Fruit fly (Drosophila melanogaster): Measurements from ENCODE around the gene Roc1a.

The Roc1a gene

DNA sequence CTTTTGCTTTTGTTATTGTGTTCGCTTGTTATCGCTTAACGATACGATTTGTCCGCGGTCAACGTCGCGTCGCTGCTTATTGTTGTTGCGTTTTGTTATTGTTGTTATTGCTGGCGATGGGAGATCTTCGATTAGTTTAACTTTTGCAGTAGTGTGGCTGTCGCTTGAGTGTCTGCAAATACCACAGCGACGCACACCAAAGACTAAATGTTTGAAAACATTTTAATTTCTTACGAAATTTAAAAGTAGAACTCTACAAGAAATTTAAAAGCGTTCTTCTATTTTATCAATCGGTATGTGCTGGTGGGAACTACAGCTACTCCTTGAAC, 27.0 kb upstream of the Roc1a start, which contains the start of gene spdi (continued):
- TF ChIP-seq schlank (tag; optimal IDR thresholded peaks at IDR 0.05) (no peak), kay (GFP tag; optimal IDR thresholded peaks at IDR 0.05) (no peak), Sry-β (GFP tag; optimal IDR thresholded peaks at IDR 0.05) (peak; percentile 28), CG14965 (GFP tag; optimal IDR thresholded peaks at IDR 0.05; ENCODE audit: borderline replicate concordance) (no peak), pita (GFP tag; optimal IDR thresholded peaks at IDR 0.05) (no peak), CG11093 (GFP tag; IDR thresholded peaks at IDR 0.05) (no peak), Fer3 (tag; optimal IDR thresholded peaks at IDR 0.05) (no peak), pho (GFP tag; optimal IDR thresholded peaks at IDR 0.05) (no peak), ash1 (GFP tag; optimal IDR thresholded peaks at IDR 0.05) (no peak), grau (tag; optimal IDR thresholded peaks at IDR 0.05) (peak; percentile 4), CG30431 (GFP tag; optimal IDR thresholded peaks at IDR 0.05) (no peak), Taf1 (GFP tag; IDR thresholded peaks at IDR 0.05) (no peak), CG5953 (GFP tag; IDR thresholded peaks at IDR 0.05) (no peak), CG12071 (GFP tag; optimal IDR thresholded peaks at IDR 0.05) (no peak), Max (GFP tag; optimal IDR thresholded peaks at IDR 0.05) (no peak), pzg (GFP tag; optimal IDR thresholded peaks at IDR 0.05) (peak; percentile 75), gem (tag; optimal IDR thresholded peaks at IDR 0.05) (no peak), Dip2 (GFP tag; IDR thresholded peaks at IDR 0.05) (no peak), ase (GFP tag; IDR thresholded peaks at IDR 0.05) (no peak), yki (optimal IDR thresholded peaks at IDR 0.05) (no peak), CG14710 (tag; optimal IDR thresholded peaks at IDR 0.05) (peak; percentile 18), bowl (GFP tag; IDR thresholded peaks at IDR 0.05) (no peak), Vsx1 (GFP tag; optimal IDR thresholded peaks at IDR 0.05) (no peak), klu (GFP tag; IDR thresholded peaks at IDR 0.05) (no peak), CG6272 (GFP tag; IDR thresholded peaks at IDR 0.05) (no peak), dmrt11E (tag; optimal IDR thresholded peaks at IDR 0.05) (no peak), CG8089 (GFP tag; optimal IDR thresholded peaks at IDR 0.05) (no peak), CG4707 (GFP tag; optimal IDR thresholded peaks at IDR 0.05) (no peak), CG16863 (GFP tag; optimal IDR thresholded peaks at IDR 0.05) (no peak), CG13775 (GFP tag; optimal IDR thresholded peaks at IDR 0.05) (no peak), CG12769 (tag; optimal IDR thresholded peaks at IDR 0.05) (no peak), CG32532 (GFP tag; IDR thresholded peaks at IDR 0.05) (no peak), her (GFP tag; optimal IDR thresholded peaks at IDR 0.05) (no peak), sens (GFP tag) (no peak), CG10959 (GFP tag; IDR thresholded peaks at IDR 0.05) (no peak), fd102C (GFP tag; optimal IDR thresholded peaks at IDR 0.05) (no peak), slbo (GFP tag; IDR thresholded peaks at IDR 0.05) (no peak), HHEX (GFP tag; optimal IDR thresholded peaks at IDR 0.05) (no peak), tup (GFP tag; optimal IDR thresholded peaks at IDR 0.05) (no peak), mam (GFP tag; optimal IDR thresholded peaks at IDR 0.05) (no peak), dan (GFP tag; IDR thresholded peaks at IDR 0.05) (no peak), Gsc (GFP tag; IDR thresholded peaks at IDR 0.05) (no peak), Dek (tag; optimal IDR thresholded peaks at IDR 0.05) (no peak), nerfin-1 (tag; optimal IDR thresholded peaks at IDR 0.05) (no peak), CG17829 (tag; optimal IDR thresholded peaks at IDR 0.05) (peak; percentile 76), Optix (GFP tag; IDR thresholded peaks at IDR 0.05) (no peak), kni (GFP tag; optimal IDR thresholded peaks at IDR 0.05) (no peak), dati (GFP tag; IDR thresholded peaks at IDR 0.05) (no peak), CG13123 (GFP tag; optimal IDR thresholded peaks at IDR 0.05) (no peak), usp (GFP tag; optimal IDR thresholded peaks at IDR 0.05) (no peak), Xbp1 (GFP tag; optimal IDR thresholded peaks at IDR 0.05) (no peak), rib (GFP tag; IDR thresholded peaks at IDR 0.05) (no peak), CG4328 (GFP tag; optimal IDR thresholded peaks at IDR 0.05) (no peak)
